Worm (Caenorhabditis elegans) whole organism, L4 larva: ENCODE data around the gene F22B5.4.
A peak's percentile ranks its signal among the peaks of the same experiment; 100 is the strongest.

ENCODE experiments used
- F26F4.8 ChIP-seq: fragments of 200-800 bp; sonication (Bioruptor generic); conservative IDR thresholded peaks from 2 replicates; pipeline ENCODE4 v1.3.6; 2022; ENCODE audit warnings: missing genetic modification characterization, missing compliant biosample characterization
- F49E8.2 ChIP-seq: sonication (generic microtip); optimal IDR thresholded peaks from 2 replicates; lab custom pipeline; 2016; ENCODE audit warnings: missing compliant biosample characterization, mild to moderate bottlenecking, missing genetic modification characterization, borderline replicate concordance
- T20F7.1 ChIP-seq: fragments of 200-800 bp; sonication (Bioruptor generic); optimal IDR thresholded peaks from 2 replicates; lab custom pipeline; 2018; ENCODE audit warnings: mild to moderate bottlenecking, missing genetic modification characterization, missing compliant biosample characterization
- T26A8.4 ChIP-seq: fragments of 200-800 bp; sonication (Bioruptor generic); IDR thresholded peaks from 2 replicates; pipeline ENCODE4 v1.3.6; 2022; ENCODE audit warnings: missing genetic modification characterization, missing compliant biosample characterization
- Y5F2A.4 ChIP-seq: fragments of 200-800 bp; sonication (Bioruptor generic); optimal IDR thresholded peaks from 2 replicates; lab custom pipeline; 2018; ENCODE audit warnings: mild to moderate bottlenecking, missing genetic modification characterization, missing compliant biosample characterization
- aha-1 ChIP-seq: fragments of 150-350 bp; peaks from one replicate; lab custom pipeline; 2014; ENCODE audit warnings: missing biosample characterization, missing genetic modification characterization
- attf-4 ChIP-seq: sonication (generic microtip); optimal IDR thresholded peaks from 3 replicates; lab custom pipeline; 2017; ENCODE audit warnings: missing biosample characterization, missing genetic modification characterization
- ceh-28 ChIP-seq: fragments of 150-350 bp; optimal IDR thresholded peaks from 2 replicates; lab custom pipeline; 2014; ENCODE audit warnings: missing biosample characterization, missing genetic modification reagents, missing genetic modification characterization
- ceh-32 ChIP-seq: sonication (generic microtip); optimal IDR thresholded peaks from 2 replicates; lab custom pipeline; 2016; ENCODE audit warnings: mild to moderate bottlenecking, missing genetic modification characterization, missing compliant biosample characterization; ENCODE audit not compliant: poor library complexity
- ceh-62 ChIP-seq: sonication (generic microtip); optimal IDR thresholded peaks from 2 replicates; lab custom pipeline; 2017; ENCODE audit warnings: missing biosample characterization, missing genetic modification characterization
- ceh-82 ChIP-seq: sonication (generic microtip); optimal IDR thresholded peaks from 2 replicates; lab custom pipeline; 2017; ENCODE audit warnings: missing biosample characterization, missing genetic modification characterization
- cey-2 ChIP-seq: sonication (generic microtip); optimal IDR thresholded peaks from 3 replicates; lab custom pipeline; 2017; ENCODE audit warnings: missing genetic modification characterization, mild to moderate bottlenecking, missing compliant biosample characterization, antibody characterized with exemption, borderline replicate concordance; ENCODE audit not compliant: insufficient read depth
- daf-16 ChIP-seq, 3 experiments: sonication (generic microtip); optimal IDR thresholded peaks; 2 replicates each; lab custom pipeline; 2016 to 2017; ENCODE audit warnings: missing genetic modification characterization in 3 of 3, missing genetic modification reagents in 3 of 3, mild to moderate bottlenecking in 2 of 3, missing compliant biosample characterization in 2 of 3, missing biosample characterization in 1 of 3, moderate library complexity in 1 of 3
- daf-19 ChIP-seq: fragments of 200-800 bp; sonication (Bioruptor generic); conservative IDR thresholded peaks from 2 replicates; pipeline ENCODE4 v1.3.6; 2022; ENCODE audit warnings: missing genetic modification characterization, missing compliant biosample characterization
- dmd-8 ChIP-seq: fragments of 200-800 bp; sonication (Bioruptor generic); IDR thresholded peaks from 2 replicates; pipeline ENCODE4 v1.3.6; 2022; ENCODE audit warnings: missing genetic modification characterization, missing compliant biosample characterization
- duxl-1 ChIP-seq: sonication (generic microtip); optimal IDR thresholded peaks from 2 replicates; lab custom pipeline; 2016; ENCODE audit warnings: mild to moderate bottlenecking, missing genetic modification characterization, moderate library complexity, missing compliant biosample characterization; ENCODE audit not compliant: poor library complexity
- dve-1 ChIP-seq: sonication (generic microtip); optimal IDR thresholded peaks from 2 replicates; lab custom pipeline; 2017; ENCODE audit warnings: antibody characterized with exemption, mild to moderate bottlenecking, missing genetic modification characterization, missing compliant biosample characterization; ENCODE audit not compliant: insufficient read depth
- lin-38 ChIP-seq: fragments of 200-800 bp; sonication (Bioruptor generic); IDR thresholded peaks from 2 replicates; pipeline ENCODE4 v1.3.6; 2022; ENCODE audit warnings: missing genetic modification reagents, missing genetic modification characterization, missing compliant biosample characterization
- lsy-2 ChIP-seq, 2 experiments: fragments of 150-350 bp in 1 of 2; sonication (generic microtip) in 1 of 2; optimal IDR thresholded peaks; 2 replicates each; lab custom pipeline; 2014 to 2017; ENCODE audit warnings: missing biosample characterization in 2 of 2, missing genetic modification characterization in 2 of 2
- madf-9 ChIP-seq: fragments of 200-800 bp; sonication (Bioruptor generic); conservative IDR thresholded peaks from 2 replicates; pipeline ENCODE4 v1.3.6; 2022; ENCODE audit warnings: missing genetic modification reagents, missing genetic modification characterization, missing compliant biosample characterization
- mdl-1 ChIP-seq, 2 experiments: fragments of 150-350 bp in 1 of 2; sonication (generic microtip) in 1 of 2; optimal IDR thresholded peaks; 2 replicates each; lab custom pipeline; 2014 to 2017; ENCODE audit warnings: missing biosample characterization in 2 of 2, missing genetic modification characterization in 2 of 2
- mep-1 ChIP-seq: fragments of 150-350 bp; sonication (generic microtip); optimal IDR thresholded peaks from 3 replicates; lab custom pipeline; 2014; ENCODE audit warnings: missing biosample characterization, missing genetic modification characterization
- mxl-3 ChIP-seq: fragments of 200-800 bp; sonication (Bioruptor generic); optimal IDR thresholded peaks from 2 replicates; lab custom pipeline; 2018; ENCODE audit warnings: mild to moderate bottlenecking, missing genetic modification characterization, missing compliant biosample characterization
- nhr-10 ChIP-seq: fragments of 150-350 bp; optimal IDR thresholded peaks from 2 replicates; lab custom pipeline; 2014; ENCODE audit warnings: missing biosample characterization, missing genetic modification characterization
- nhr-111 ChIP-seq: fragments of 200-800 bp; sonication (Bioruptor generic); optimal IDR thresholded peaks from 2 replicates; lab custom pipeline; 2018; ENCODE audit warnings: mild to moderate bottlenecking, missing genetic modification characterization, missing compliant biosample characterization
- nhr-28 ChIP-seq: fragments of 150-350 bp; optimal IDR thresholded peaks from 2 replicates; lab custom pipeline; 2014; ENCODE audit warnings: missing biosample characterization, missing genetic modification characterization
- nhr-41 ChIP-seq: fragments of 200-800 bp; sonication (Bioruptor generic); IDR thresholded peaks from 2 replicates; pipeline ENCODE4 v1.3.6; 2022; ENCODE audit warnings: missing genetic modification reagents, missing genetic modification characterization, missing compliant biosample characterization
- nhr-6 ChIP-seq: fragments of 150-350 bp; optimal IDR thresholded peaks from 2 replicates; lab custom pipeline; 2014; ENCODE audit warnings: missing biosample characterization, missing genetic modification characterization
- nhr-77 ChIP-seq: fragments of 150-350 bp; optimal IDR thresholded peaks from 2 replicates; lab custom pipeline; 2014; ENCODE audit warnings: missing biosample characterization, missing genetic modification characterization
- skn-1 ChIP-seq: fragments of 150-350 bp; optimal IDR thresholded peaks from 2 replicates; lab custom pipeline; 2014; ENCODE audit warnings: missing biosample characterization, missing genetic modification characterization
- tra-1 ChIP-seq: fragments of 200-800 bp; sonication (Bioruptor generic); IDR thresholded peaks from 2 replicates; pipeline ENCODE4 v1.3.6; 2022; ENCODE audit warnings: missing genetic modification reagents, missing genetic modification characterization, missing compliant biosample characterization
- unc-62 ChIP-seq, 3 experiments: fragments of 150-350 bp in 1 of 3; sonication (generic microtip); optimal IDR thresholded peaks in 2 of 3; peaks in 1 of 3; 1 replicate in 1 of 3; 2 replicates in 2 of 3; lab custom pipeline; 2014 to 2017; ENCODE audit warnings: missing biosample characterization in 3 of 3, missing genetic modification characterization in 3 of 3, missing genetic modification reagents in 3 of 3, missing genotype in 1 of 3
- zag-1 ChIP-seq: fragments of 150-350 bp; optimal IDR thresholded peaks from 2 replicates; lab custom pipeline; 2014; ENCODE audit warnings: missing biosample characterization, missing genetic modification characterization

The F22B5.4 gene

ce11 chrII:8415035-8415434 is 34.5 kb upstream of the F22B5.4 start:
- no peak for TF ChIP-seq nhr-111
- no peak for TF ChIP-seq F49E8.2 (tag; lab: Kevin White, UChicago)
- no peak for TF ChIP-seq zag-1 (tag; lab: Kevin White, UChicago)
- TF ChIP-seq nhr-28 = no peak
- TF ChIP-seq nhr-10 (tag; lab: Kevin White, UChicago) = no peak
- no peak for TF ChIP-seq T26A8.4 (GFP tag; lab: Robert Waterston, UW)
- TF ChIP-seq madf-9 (GFP tag; lab: Robert Waterston, UW) = no peak
- TF ChIP-seq lin-38 (GFP tag; lab: Robert Waterston, UW) = no peak
- no peak for TF ChIP-seq daf-16 (GFP tag; optimal IDR thresholded peaks at IDR 0.05; lab: Kevin White, UChicago)
- no peak for TF ChIP-seq daf-16 (tag; optimal IDR thresholded peaks at IDR 0.05; lab: Kevin White, UChicago)
- no peak for TF ChIP-seq unc-62 (GFP tag; optimal IDR thresholded peaks at IDR 0.05 in 1 of 2; lab: Kevin White, UChicago)
- no peak for TF ChIP-seq unc-62 (tag; optimal IDR thresholded peaks at IDR 0.05; lab: Kevin White, UChicago)
- TF ChIP-seq nhr-77 (tag; lab: Kevin White, UChicago) = no peak

ce11 chrII:8415462-8416037 is 34.0 kb upstream of the F22B5.4 start:
- no peak for TF ChIP-seq Y5F2A.4 (GFP tag; lab: Kevin White, UChicago)
- TF ChIP-seq unc-62 (GFP tag; optimal IDR thresholded peaks at IDR 0.05 in 1 of 2; lab: Kevin White, UChicago) = peak in 1 of 2 experiments; percentile 5
- no peak for TF ChIP-seq unc-62 (tag; optimal IDR thresholded peaks at IDR 0.05; lab: Kevin White, UChicago)
- no peak for TF ChIP-seq dmd-8
- TF ChIP-seq tra-1 (GFP tag; lab: Robert Waterston, UW) = no peak
- TF ChIP-seq, all 104 proteins: peak for 1

ce11 chrII:8417059-8417668 is 32.3 kb upstream of the F22B5.4 start, which contains the start of gene fdgt-2:
TSS of gene fdgt-2 (plus strand) at chrII:8417618.
- TF ChIP-seq F26F4.8 (GFP tag; lab: Robert Waterston, UW) (no peak), mdl-1 (tag; optimal IDR thresholded peaks at IDR 0.05; lab: Kevin White, UChicago) (no peak), dve-1 (tag; lab: Kevin White, UChicago) (no peak), nhr-6 (tag; lab: Kevin White, UChicago) (no peak), aha-1 (tag; lab: Kevin White, UChicago) (peak; percentile 42), daf-16 (GFP tag; optimal IDR thresholded peaks at IDR 0.05; lab: Kevin White, UChicago) (no peak), daf-16 (tag; optimal IDR thresholded peaks at IDR 0.05; lab: Kevin White, UChicago) (peak; percentile 59), T20F7.1 (no peak), ceh-62 (tag; lab: Kevin White, UChicago) (no peak), unc-62 (GFP tag; optimal IDR thresholded peaks at IDR 0.05 in 1 of 2; lab: Kevin White, UChicago) (peak in 1 of 2 experiments; percentile 95), unc-62 (tag; optimal IDR thresholded peaks at IDR 0.05; lab: Kevin White, UChicago) (no peak), nhr-111 (no peak), nhr-28 (peak; percentile 25), daf-19 (GFP tag; lab: Robert Waterston, UW) (no peak), lsy-2 (tag; optimal IDR thresholded peaks at IDR 0.05; lab: Kevin White, UChicago) (no peak), ceh-82 (tag; lab: Kevin White, UChicago) (no peak), ceh-32 (tag; lab: Kevin White, UChicago) (no peak), mxl-3 (GFP tag; lab: Kevin White, UChicago) (no peak), nhr-41 (GFP tag; lab: Robert Waterston, UW) (no peak), F49E8.2 (tag; lab: Kevin White, UChicago) (no peak), cey-2 (tag; lab: Kevin White, UChicago) (no peak), attf-4 (tag; lab: Kevin White, UChicago) (no peak), duxl-1 (tag; lab: Kevin White, UChicago) (no peak), skn-1 (tag; lab: Kevin White, UChicago) (no peak)

- TF ChIP-seq ceh-28 (tag; lab: Kevin White, UChicago) (no peak), mep-1 (tag; lab: Kevin White, UChicago) (peak; percentile 19)
These were observed 30.5 kb upstream of the F22B5.4 start for ce11 chrII:8419015-8419414.
